Fruit fly (Drosophila melanogaster) whole organism, embryonic: ENCODE data around the gene uncNacbeta.

Experiments
- CG8478 ChIP-seq: fragments of >200 bp; optimal IDR thresholded peaks from 2 replicates; lab custom pipeline; 2018
- ap ChIP-seq: fragments of 200-800 bp; sonication (Bioruptor generic); IDR thresholded peaks from 2 replicates; pipeline ENCODE4 v1.3.6; 2022; ENCODE audit warnings: missing biosample characterization, missing genetic modification characterization
- otp ChIP-seq: fragments of 200-800 bp; sonication (Bioruptor generic); IDR thresholded peaks from 3 replicates; pipeline ENCODE4, ENCODE4 v1.3.6; 2022; ENCODE audit warnings: missing biosample characterization, missing genetic modification characterization

DNA sequence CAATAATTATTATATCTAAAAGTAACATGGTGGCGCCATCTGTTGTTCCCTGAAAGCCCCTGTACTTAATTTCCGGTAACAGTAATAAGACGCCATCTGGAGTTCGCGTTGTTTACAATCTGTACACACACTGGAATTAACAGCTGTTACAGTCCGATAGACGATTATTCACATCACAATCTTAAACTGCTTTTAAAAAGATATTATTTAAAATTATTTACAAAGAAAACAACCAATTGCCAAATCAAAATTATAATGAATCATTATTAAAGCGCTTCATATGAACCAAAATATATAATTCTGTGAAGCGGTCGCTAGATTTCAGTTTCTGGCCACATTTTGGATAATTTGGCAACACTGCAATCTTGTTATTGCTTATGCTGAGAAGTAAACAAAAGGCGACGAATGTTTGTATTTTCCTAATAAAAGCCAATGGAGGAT is 38.8 kb upstream of the uncNacbeta start, which contains the start of gene CG13689:
- no peak for TF ChIP-seq CG8478
- 0 out of 3 replicates have a peak, but pooled peaks have one; percentile 30 for TF ChIP-seq otp (GFP tag; lab: Robert Waterston, UW)
- no peak for TF ChIP-seq ap (GFP tag; lab: Robert Waterston, UW)
